Fruit fly (Drosophila melanogaster): ENCODE measurements around the gene CG17650.

DNA sequence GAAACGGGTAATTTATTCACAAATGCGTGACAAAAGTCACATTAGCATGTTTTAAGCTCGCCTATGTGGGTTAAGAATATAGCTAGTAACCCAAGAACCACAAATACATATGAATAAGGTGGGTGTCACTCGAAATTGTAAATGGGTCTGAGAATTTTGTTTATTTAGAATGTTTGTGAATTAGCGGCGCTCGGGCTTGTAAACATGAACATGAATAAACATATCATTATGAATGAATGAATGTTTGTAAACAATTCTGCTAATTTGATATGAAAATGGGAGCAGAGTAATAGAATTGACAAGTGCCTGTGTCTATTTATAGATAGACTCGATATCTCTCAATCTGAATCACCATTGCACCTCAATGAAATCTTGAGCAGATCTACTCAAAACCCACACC is 23.8 kb downstream of the CG17650 start:
- TF ChIP-seq Myc (optimal IDR thresholded peaks at IDR 0.05), result no peak
- TF ChIP-seq ttk (optimal IDR thresholded peaks at IDR 0.05), result no peak
- TF ChIP-seq h (optimal IDR thresholded peaks at IDR 0.05), result no peak
- no peak for TF ChIP-seq insv (optimal IDR thresholded peaks at IDR 0.05)

All from Kc167 (cell line).